Fruit fly (Drosophila melanogaster): ENCODE data around the gene Lint-1.

dm6 chrX:11146598-11147176 is 2.4 kb upstream of the Lint-1 start:
- TF ChIP-seq CTCF (optimal IDR thresholded peaks at IDR 0.05) = no peak
- TF ChIP-seq CG8478 (optimal IDR thresholded peaks at IDR 0.05) = no peak

Measured in S2 (cell line).